Fruit fly (Drosophila melanogaster) whole organism, embryonic: ENCODE data around the gene CG12546.

ENCODE experiments used
- ATbp ChIP-seq: fragments of 200-800 bp; sonication (Bioruptor generic); optimal IDR thresholded peaks from 2 replicates; lab custom pipeline; 2017; ENCODE audit warnings: missing biosample characterization, mild to moderate bottlenecking, missing genetic modification characterization, missing genetic modification reagents
- Ada2b ChIP-seq: fragments of 200-800 bp; sonication (Bioruptor generic); IDR thresholded peaks from 2 replicates; pipeline ENCODE4 v1.3.6; 2022; ENCODE audit warnings: missing biosample characterization, missing genetic modification characterization
- CG10147 ChIP-seq: fragments of 200-800 bp; sonication (Bioruptor generic); optimal IDR thresholded peaks from 2 replicates; lab custom pipeline; 2019; ENCODE audit warnings: missing biosample characterization, mild to moderate bottlenecking, missing genetic modification characterization, moderate library complexity
- CG11696 ChIP-seq: fragments of 200-800 bp; sonication (Bioruptor generic); IDR thresholded peaks from 2 replicates; pipeline ENCODE4 v1.3.6; 2022; ENCODE audit warnings: missing biosample characterization, missing genetic modification characterization
- CG13424 ChIP-seq: fragments of 200-800 bp; sonication (Bioruptor generic); optimal IDR thresholded peaks from 2 replicates; lab custom pipeline; 2019; ENCODE audit warnings: missing biosample characterization, mild to moderate bottlenecking, missing genetic modification characterization, moderate library complexity
- CG31224 ChIP-seq: fragments of 200-800 bp; sonication (Bioruptor generic); IDR thresholded peaks from 2 replicates; pipeline ENCODE4 v1.3.6; 2022; ENCODE audit warnings: missing biosample characterization, missing genetic modification characterization
- CG4707 ChIP-seq: fragments of 200-800 bp; sonication (Bioruptor generic); optimal IDR thresholded peaks from 2 replicates; lab custom pipeline; 2018; ENCODE audit warnings: missing biosample characterization, mild to moderate bottlenecking, missing genetic modification characterization, moderate library complexity
- CG6813 ChIP-seq: fragments of 200-800 bp; sonication (Bioruptor generic); optimal IDR thresholded peaks from 2 replicates; lab custom pipeline; 2017; ENCODE audit warnings: missing biosample characterization, missing genetic modification characterization, mild to moderate bottlenecking, moderate library complexity, missing genetic modification reagents
- CG6854 ChIP-seq: fragments of 200-800 bp; sonication (Bioruptor generic); optimal IDR thresholded peaks from 3 replicates; lab custom pipeline; 2017; ENCODE audit warnings: missing biosample characterization, mild to moderate bottlenecking, missing genetic modification characterization
- CG8281 ChIP-seq: fragments of 200-800 bp; sonication (Bioruptor generic); optimal IDR thresholded peaks from 2 replicates; lab custom pipeline; 2018; ENCODE audit warnings: missing biosample characterization, mild to moderate bottlenecking, missing genetic modification characterization, moderate library complexity
- Camta ChIP-seq: fragments of 200-800 bp; sonication (Bioruptor generic); optimal IDR thresholded peaks from 2 replicates; lab custom pipeline; 2016; ENCODE audit warnings: missing biosample characterization, missing genetic modification characterization
- CrebB ChIP-seq: fragments of 200-800 bp; sonication (Bioruptor generic); optimal IDR thresholded peaks from 3 replicates; lab custom pipeline; 2018; ENCODE audit warnings: missing biosample characterization, mild to moderate bottlenecking, missing genetic modification characterization
- Dbx ChIP-seq: fragments of 200-800 bp; sonication (Bioruptor generic); IDR thresholded peaks from 3 replicates; pipeline ENCODE4 v1.3.6; 2022; ENCODE audit warnings: missing biosample characterization, missing genetic modification characterization
- E2f1 ChIP-seq: fragments of 200-800 bp; sonication (Bioruptor generic); IDR thresholded peaks from 2 replicates; pipeline ENCODE4 v1.3.6; 2022; ENCODE audit warnings: missing biosample characterization, missing genetic modification characterization
- E2f2 ChIP-seq: fragments of 200-800 bp; sonication (Bioruptor generic); IDR thresholded peaks from 2 replicates; pipeline ENCODE4 v1.3.6; 2022; ENCODE audit warnings: missing biosample characterization, missing genetic modification characterization
- HLH54F ChIP-seq: fragments of 200-800 bp; sonication (Bioruptor generic); optimal IDR thresholded peaks from 3 replicates; lab custom pipeline; 2016; ENCODE audit warnings: missing biosample characterization, missing genetic modification characterization
- HLHmδ ChIP-seq: fragments of 200-800 bp; sonication (Bioruptor generic); optimal IDR thresholded peaks from 2 replicates; lab custom pipeline; 2018; ENCODE audit warnings: missing biosample characterization, mild to moderate bottlenecking, missing genetic modification characterization, moderate library complexity
- Hey ChIP-seq: fragments of 200-800 bp; sonication (Bioruptor generic); optimal IDR thresholded peaks from 3 replicates; lab custom pipeline; 2018; ENCODE audit warnings: missing biosample characterization, mild to moderate bottlenecking, missing genetic modification characterization
- Hmx ChIP-seq: fragments of 200-800 bp; sonication (Bioruptor generic); optimal IDR thresholded peaks from 2 replicates; lab custom pipeline; 2016; ENCODE audit warnings: missing biosample characterization, missing genetic modification characterization
- Jarid2 ChIP-seq: fragments of 200-800 bp; sonication (Bioruptor generic); optimal IDR thresholded peaks from 3 replicates; lab custom pipeline; 2017; ENCODE audit warnings: mild to moderate bottlenecking, missing biosample characterization, missing genetic modification reagents, missing genetic modification characterization
- MTF-1 ChIP-seq: fragments of 200-800 bp; sonication (Bioruptor generic); optimal IDR thresholded peaks from 2 replicates; lab custom pipeline; 2018; ENCODE audit warnings: missing biosample characterization, mild to moderate bottlenecking, missing genetic modification characterization, borderline replicate concordance
- Med ChIP-seq: fragments of 200-800 bp; sonication (Bioruptor generic); peaks from one replicate; lab custom pipeline; 2016; ENCODE audit warnings: missing biosample characterization, missing genetic modification characterization, mild to moderate bottlenecking, inconsistent platforms, moderate library complexity
- Myb ChIP-seq: fragments of 200-800 bp; sonication (Bioruptor generic); optimal IDR thresholded peaks from 2 replicates; lab custom pipeline; 2016; ENCODE audit warnings: missing biosample characterization, missing genetic modification characterization
- Ptx1 ChIP-seq: fragments of 200-800 bp; sonication (Bioruptor generic); IDR thresholded peaks from 2 replicates; pipeline ENCODE4 v1.3.6; 2022; ENCODE audit warnings: missing biosample characterization, missing genetic modification characterization
- Sry-δ ChIP-seq: fragments of 200-800 bp; sonication (Bioruptor generic); optimal IDR thresholded peaks from 2 replicates; lab custom pipeline; 2016; ENCODE audit warnings: missing biosample characterization, missing genetic modification characterization
- Usf ChIP-seq: fragments of 200-800 bp; sonication (Bioruptor generic); optimal IDR thresholded peaks from 2 replicates; lab custom pipeline; 2017; ENCODE audit warnings: missing genotype, missing biosample characterization, missing genetic modification characterization
- crp ChIP-seq, 2 experiments: fragments of 200-800 bp; sonication (Bioruptor generic); optimal IDR thresholded peaks; 2 replicates in 1 of 2; 3 replicates in 1 of 2; lab custom pipeline; 2017; ENCODE audit warnings: missing biosample characterization in 2 of 2, missing genetic modification characterization in 2 of 2, mild to moderate bottlenecking in 1 of 2, moderate library complexity in 1 of 2
- disco-r ChIP-seq: fragments of 200-800 bp; sonication (Bioruptor generic); optimal IDR thresholded peaks from 2 replicates; lab custom pipeline; 2016; ENCODE audit warnings: missing biosample characterization, missing genetic modification characterization
- dmrt99B ChIP-seq: fragments of 200-800 bp; sonication (Bioruptor generic); optimal IDR thresholded peaks from 2 replicates; lab custom pipeline; 2018; ENCODE audit warnings: missing biosample characterization, mild to moderate bottlenecking, missing genetic modification characterization, moderate library complexity
- esg ChIP-seq: fragments of 200-800 bp; sonication (Bioruptor generic); conservative IDR thresholded peaks from 2 replicates; pipeline ENCODE4 v1.3.6; 2022; ENCODE audit warnings: missing biosample characterization, missing genetic modification characterization
- exex ChIP-seq: fragments of 200-800 bp; sonication (Bioruptor generic); optimal IDR thresholded peaks from 4 replicates; lab custom pipeline; 2018; ENCODE audit warnings: missing biosample characterization, mild to moderate bottlenecking, missing genetic modification characterization, moderate library complexity
- fd64A ChIP-seq: fragments of 200-800 bp; sonication (Bioruptor generic); optimal IDR thresholded peaks from 3 replicates; lab custom pipeline; 2018; ENCODE audit warnings: missing biosample characterization, mild to moderate bottlenecking, missing genetic modification characterization
- gce ChIP-seq: fragments of 200-800 bp; sonication (Bioruptor generic); IDR thresholded peaks from 3 replicates; pipeline ENCODE4 v1.3.6; 2022; ENCODE audit warnings: missing biosample characterization, missing genetic modification characterization
- ham ChIP-seq: fragments of 200-800 bp; sonication (Bioruptor generic); IDR thresholded peaks from 2 replicates; pipeline ENCODE4 v1.3.6; 2022; ENCODE audit warnings: missing biosample characterization, missing genetic modification characterization
- her ChIP-seq: fragments of 200-800 bp; sonication (Bioruptor generic); optimal IDR thresholded peaks from 2 replicates; lab custom pipeline; 2016; ENCODE audit warnings: missing biosample characterization, missing genetic modification characterization
- hkb ChIP-seq, 2 experiments: fragments of 200-800 bp in 1 of 2; fragments of >200 bp in 1 of 2; sonication (Bioruptor generic) in 1 of 2; IDR thresholded peaks in 1 of 2; optimal IDR thresholded peaks in 1 of 2; 2 replicates each; pipeline versions ENCODE4 v1.3.6 to Lab custom; 2017 to 2022; ENCODE audit warnings: missing biosample characterization in 1 of 2, missing genetic modification characterization in 1 of 2
- ind ChIP-seq: fragments of 200-800 bp; sonication (Bioruptor generic); optimal IDR thresholded peaks from 3 replicates; lab custom pipeline; 2016; ENCODE audit warnings: missing biosample characterization, missing genetic modification characterization
- lab ChIP-seq: fragments of 200-800 bp; sonication (Bioruptor generic); optimal IDR thresholded peaks from 3 replicates; lab custom pipeline; 2017; ENCODE audit warnings: missing biosample characterization, missing genetic modification characterization, mild to moderate bottlenecking, moderate library complexity, missing genetic modification reagents
- nerfin-2 ChIP-seq: fragments of 200-800 bp; sonication (Bioruptor generic); IDR thresholded peaks from 2 replicates; pipeline ENCODE4 v1.3.6; 2022; ENCODE audit warnings: missing biosample characterization, missing genetic modification characterization; ENCODE audit not compliant: partially characterized antibody
- odd ChIP-seq: fragments of 200-800 bp; sonication (Bioruptor generic); optimal IDR thresholded peaks from 2 replicates; lab custom pipeline; 2017; ENCODE audit warnings: missing biosample characterization, mild to moderate bottlenecking, missing genetic modification characterization
- rib ChIP-seq: fragments of 200-800 bp; sonication (Bioruptor generic); IDR thresholded peaks from 2 replicates; pipeline ENCODE4 v1.3.6; 2022; ENCODE audit warnings: missing biosample characterization, missing genetic modification characterization
- ro ChIP-seq: fragments of 200-800 bp; sonication (Bioruptor generic); IDR thresholded peaks from 2 replicates; pipeline ENCODE4 v1.3.6; 2022; ENCODE audit warnings: missing biosample characterization, missing genetic modification characterization
- run ChIP-seq: fragments of 200-800 bp; sonication (Bioruptor generic); optimal IDR thresholded peaks from 3 replicates; lab custom pipeline; 2018; ENCODE audit warnings: missing biosample characterization, mild to moderate bottlenecking, missing genetic modification characterization
- sc ChIP-seq, 3 experiments: fragments of >200 bp in 2 of 3; fragments of 200-800 bp in 1 of 3; sonication (Bioruptor generic) in 1 of 3; optimal IDR thresholded peaks; 2 replicates in 2 of 3; 3 replicates in 1 of 3; lab custom pipeline; 2017; ENCODE audit warnings: mild to moderate bottlenecking in 1 of 3, missing biosample characterization in 1 of 3, missing genetic modification characterization in 1 of 3, missing genetic modification reagents in 1 of 3
- sens-2 ChIP-seq: fragments of 200-800 bp; sonication (Bioruptor generic); IDR thresholded peaks from 2 replicates; pipeline ENCODE4 v1.3.6; 2022; ENCODE audit warnings: missing biosample characterization, missing genetic modification characterization
- shn ChIP-seq: fragments of 200-800 bp; sonication (Bioruptor generic); optimal IDR thresholded peaks from 3 replicates; lab custom pipeline; 2016; ENCODE audit warnings: missing biosample characterization, missing genetic modification characterization
- slbo ChIP-seq: fragments of 200-800 bp; sonication (Bioruptor generic); IDR thresholded peaks from 2 replicates; pipeline ENCODE4 v1.3.6; 2022; ENCODE audit warnings: missing biosample characterization, missing genetic modification characterization
- toy ChIP-seq: fragments of 200-800 bp; sonication (Bioruptor generic); IDR thresholded peaks from 2 replicates; pipeline ENCODE4 v1.3.6; 2022; ENCODE audit warnings: missing biosample characterization, missing genetic modification characterization
- wdn ChIP-seq: fragments of 200-800 bp; sonication (Bioruptor generic); IDR thresholded peaks from 2 replicates; pipeline ENCODE4 v1.3.6; 2022; ENCODE audit warnings: missing biosample characterization, missing genetic modification characterization
- zf30C ChIP-seq: fragments of 200-800 bp; sonication (Bioruptor generic); optimal IDR thresholded peaks from 3 replicates; lab custom pipeline; 2018; ENCODE audit warnings: missing biosample characterization, mild to moderate bottlenecking, missing genetic modification characterization

The CG12546 gene

dm6 chr3L:22665110-22665509 is 28.5 kb downstream of the CG12546 start (continued):
- TF ChIP-seq lab (peak; percentile 39), exex (tag; lab: Kevin White, UChicago) (no peak), CG4707 (no peak), sc (optimal IDR thresholded peaks at IDR 0.05; lab: Kevin White, UChicago) (no peak), sc (GFP tag; optimal IDR thresholded peaks at IDR 0.05; lab: Kevin White, UChicago) (peak; percentile 2), dmrt99B (tag; lab: Kevin White, UChicago) (peak; percentile 30), HLHmδ (GFP tag; lab: Kevin White, UChicago) (no peak), Med (peak; percentile 73), ind (GFP tag; lab: Kevin White, UChicago) (peak; percentile 41), toy (GFP tag; lab: Robert Waterston, UW) (no peak), CG6813 (no peak), Hmx (no peak), CG11696 (GFP tag; lab: Robert Waterston, UW) (no peak), slbo (peak; percentile 49), disco-r (GFP tag; lab: Kevin White, UChicago) (no peak), gce (GFP tag; lab: Robert Waterston, UW) (no peak), Camta (GFP tag; lab: Kevin White, UChicago) (no peak), ATbp (GFP tag; lab: Kevin White, UChicago) (no peak), zf30C (GFP tag; lab: Kevin White, UChicago) (no peak), CrebB (tag; lab: Kevin White, UChicago) (no peak), hkb (optimal IDR thresholded peaks at IDR 0.05; lab: Kevin White, UChicago) (no peak), hkb (GFP tag; IDR thresholded peaks at IDR 0.05; lab: Robert Waterston, UW) (no peak), Jarid2 (GFP tag; lab: Kevin White, UChicago) (no peak), nerfin-2 (GFP tag; lab: Robert Waterston, UW) (no peak), E2f2 (GFP tag; lab: Robert Waterston, UW) (no peak), rib (GFP tag; lab: Robert Waterston, UW) (no peak), her (GFP tag; lab: Kevin White, UChicago) (no peak), odd (GFP tag; lab: Kevin White, UChicago) (no peak), crp (GFP tag; optimal IDR thresholded peaks at IDR 0.05; lab: Kevin White, UChicago) (no peak), wdn (GFP tag; lab: Robert Waterston, UW) (no peak), run (no peak), Sry-δ (GFP tag; lab: Kevin White, UChicago) (no peak), Myb (GFP tag; lab: Kevin White, UChicago) (no peak), CG13424 (tag; lab: Kevin White, UChicago) (peak; percentile 21), CG8281 (tag; lab: Kevin White, UChicago) (no peak), ro (GFP tag; lab: Robert Waterston, UW) (no peak), esg (GFP tag; lab: Robert Waterston, UW) (0 out of 2 replicates have a peak, but pooled peaks have one; percentile 13), Ptx1 (GFP tag; lab: Robert Waterston, UW) (peak; percentile 34; the same call in 1 of the 2 replicates), Ada2b (peak; percentile 13; the same call in 1 of the 2 replicates), shn (GFP tag; lab: Kevin White, UChicago) (no peak), MTF-1 (GFP tag; lab: Kevin White, UChicago) (no peak), CG10147 (GFP tag; lab: Kevin White, UChicago) (no peak), Dbx (GFP tag; lab: Robert Waterston, UW) (no peak), Usf (GFP tag; lab: Kevin White, UChicago) (no peak), CG6854 (GFP tag; lab: Kevin White, UChicago) (no peak), sens-2 (GFP tag; lab: Robert Waterston, UW) (0 out of 2 replicates have a peak, but pooled peaks have one; percentile 23), E2f1 (GFP tag; lab: Robert Waterston, UW) (no peak), fd64A (GFP tag; lab: Kevin White, UChicago) (no peak), CG31224 (GFP tag; lab: Robert Waterston, UW) (no peak), HLH54F (GFP tag; lab: Kevin White, UChicago) (peak; percentile 0), Hey (tag; lab: Kevin White, UChicago) (no peak), ham (GFP tag; lab: Robert Waterston, UW) (no peak)
